Worm (Caenorhabditis elegans): ENCODE measurements around the gene ebp-2.

Gene ebp-2

DNA sequence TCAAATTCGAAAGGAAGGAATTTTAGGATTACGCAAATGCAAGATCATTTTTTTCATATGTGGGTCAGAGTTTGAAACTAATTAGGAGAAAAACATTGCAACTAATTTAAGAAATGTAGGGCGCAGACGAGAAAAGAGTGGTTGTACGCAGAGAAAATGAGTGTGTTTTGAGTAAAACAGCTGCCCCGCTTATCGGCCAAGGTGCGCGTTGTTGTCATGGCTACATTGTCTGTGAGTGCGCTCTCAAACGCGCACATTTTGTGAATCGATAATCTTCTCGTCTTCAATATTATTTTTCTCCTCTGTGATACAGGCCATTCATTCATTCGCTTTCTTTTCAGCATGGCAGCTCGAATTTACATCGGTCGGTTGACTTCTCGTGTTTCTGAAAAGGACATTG, 11.1 kb downstream of the ebp-2 start:
- TF ChIP-seq ceh-39 (tag; optimal IDR thresholded peaks at IDR 0.05) (peak; percentile 9), hlh-1 (tag; optimal IDR thresholded peaks at IDR 0.05) (peak; percentile 24), bed-3 (GFP tag; optimal IDR thresholded peaks at IDR 0.05) (no peak)

DNA sequence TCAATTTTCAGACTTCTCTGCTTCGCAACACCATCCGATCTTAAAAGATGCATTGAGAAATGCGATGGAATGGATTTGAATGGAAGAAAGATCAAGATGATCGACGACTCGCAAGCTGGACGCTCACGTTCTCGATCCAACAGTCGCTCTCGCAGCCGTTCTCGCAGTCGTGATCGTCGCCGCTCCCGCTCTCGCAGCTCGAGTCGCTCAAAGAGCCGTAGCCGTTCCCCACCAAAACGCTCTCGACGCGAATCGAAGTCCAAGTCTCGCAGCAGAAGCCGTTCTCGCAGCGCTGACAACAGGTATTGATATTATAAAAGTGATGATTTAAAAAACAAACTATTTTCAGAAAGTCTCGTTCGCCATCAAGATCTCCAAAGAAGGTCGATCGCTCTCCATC, 12.6 kb downstream of the ebp-2 start:
- TF ChIP-seq blmp-1 (tag; optimal IDR thresholded peaks at IDR 0.05) = no peak
- no peak for TF ChIP-seq sem-2 (GFP tag; optimal IDR thresholded peaks at IDR 0.05)

DNA sequence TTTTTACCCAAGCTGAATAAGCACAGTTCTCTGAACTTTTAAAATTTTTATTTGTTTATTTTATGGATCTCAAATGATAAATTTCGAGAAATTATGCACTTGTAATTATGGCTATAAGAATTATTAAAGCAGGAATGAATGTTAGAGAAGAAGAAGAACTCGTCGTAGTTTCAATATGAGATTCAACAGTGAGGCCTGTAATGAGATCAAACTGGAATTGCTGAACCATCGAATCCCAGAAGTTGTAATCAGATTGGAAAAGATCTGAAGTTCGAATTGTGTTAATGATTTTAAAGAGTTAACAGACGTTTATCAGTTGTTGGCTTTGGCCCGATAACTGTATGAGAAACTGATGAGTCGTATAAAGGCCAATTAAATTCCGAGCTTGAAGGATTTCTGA, 13.2 kb downstream of the ebp-2 start:
- TF ChIP-seq mls-2 (tag; optimal IDR thresholded peaks at IDR 0.05) (no peak), snpc-4 (tag; optimal IDR thresholded peaks at IDR 0.05) (no peak), nhr-28 (tag; optimal IDR thresholded peaks at IDR 0.05) (no peak), drap-1 (GFP tag; optimal IDR thresholded peaks at IDR 0.05) (no peak), nhr-76 (tag; optimal IDR thresholded peaks at IDR 0.05) (no peak), pha-4 (tag; optimal IDR thresholded peaks at IDR 0.05) (no peak), mep-1 (tag; optimal IDR thresholded peaks at IDR 0.05) (no peak), tbx-8 (GFP tag; optimal IDR thresholded peaks at IDR 0.05) (no peak), unc-39 (tag; optimal IDR thresholded peaks at IDR 0.05) (no peak), ces-1 (GFP tag; optimal IDR thresholded peaks at IDR 0.05) (no peak)

DNA sequence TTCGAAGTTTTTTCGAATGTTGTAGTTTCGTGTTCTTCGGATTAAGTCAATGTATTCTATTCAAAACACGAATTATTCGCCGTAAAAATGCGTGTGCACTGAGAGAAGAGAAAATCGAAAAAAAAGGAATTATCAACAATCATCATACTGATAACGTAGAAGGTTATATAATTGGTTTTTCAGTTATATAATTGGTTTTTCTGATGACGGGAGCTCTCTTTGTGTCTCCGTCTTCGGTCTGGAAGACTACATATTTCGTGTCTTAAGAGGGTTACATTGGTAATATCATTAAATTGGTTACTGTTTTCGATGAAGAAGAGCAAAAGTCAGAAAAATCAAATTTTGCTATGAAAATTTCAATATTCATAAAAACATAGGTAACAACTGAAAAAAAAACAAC, 17.4 kb downstream of the ebp-2 start:
- TF ChIP-seq unc-120 (tag; optimal IDR thresholded peaks at IDR 0.05; ENCODE audit: poor library complexity, severe bottlenecking) (no peak), ztf-11 (tag; optimal IDR thresholded peaks at IDR 0.05) (no peak), mep-1 (tag; optimal IDR thresholded peaks at IDR 0.05) (no peak), mls-2 (tag; optimal IDR thresholded peaks at IDR 0.05) (no peak), pha-4 (tag; optimal IDR thresholded peaks at IDR 0.05) (no peak), lin-32 (GFP tag; optimal IDR thresholded peaks at IDR 0.05) (no peak), ceh-43 (GFP tag; optimal IDR thresholded peaks at IDR 0.05) (no peak)

DNA sequence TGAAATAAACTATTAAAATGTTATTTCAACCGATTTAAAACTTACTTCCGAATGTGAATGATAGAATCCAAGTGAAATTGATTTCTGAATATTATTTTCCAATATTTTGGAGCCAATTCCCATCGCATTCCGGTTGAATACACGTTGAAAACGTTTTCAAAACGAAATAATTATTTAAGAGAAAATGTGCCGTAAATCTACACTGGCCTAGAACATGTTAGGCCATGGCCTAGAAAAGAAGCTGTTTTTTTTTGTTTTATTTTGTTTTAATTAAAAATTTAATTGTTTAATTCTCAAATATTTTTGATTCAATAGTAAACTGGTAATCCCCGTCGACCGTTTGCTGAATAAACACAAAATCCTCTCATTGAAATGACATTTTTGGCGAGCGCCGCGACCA, 21.4 kb downstream of the ebp-2 start:
- TF ChIP-seq ces-1 (GFP tag; optimal IDR thresholded peaks at IDR 0.05) (peak; percentile 29), nhr-76 (tag; optimal IDR thresholded peaks at IDR 0.05) (no peak), mep-1 (tag; optimal IDR thresholded peaks at IDR 0.05) (no peak), snpc-4 (tag; optimal IDR thresholded peaks at IDR 0.05) (no peak)

DNA sequence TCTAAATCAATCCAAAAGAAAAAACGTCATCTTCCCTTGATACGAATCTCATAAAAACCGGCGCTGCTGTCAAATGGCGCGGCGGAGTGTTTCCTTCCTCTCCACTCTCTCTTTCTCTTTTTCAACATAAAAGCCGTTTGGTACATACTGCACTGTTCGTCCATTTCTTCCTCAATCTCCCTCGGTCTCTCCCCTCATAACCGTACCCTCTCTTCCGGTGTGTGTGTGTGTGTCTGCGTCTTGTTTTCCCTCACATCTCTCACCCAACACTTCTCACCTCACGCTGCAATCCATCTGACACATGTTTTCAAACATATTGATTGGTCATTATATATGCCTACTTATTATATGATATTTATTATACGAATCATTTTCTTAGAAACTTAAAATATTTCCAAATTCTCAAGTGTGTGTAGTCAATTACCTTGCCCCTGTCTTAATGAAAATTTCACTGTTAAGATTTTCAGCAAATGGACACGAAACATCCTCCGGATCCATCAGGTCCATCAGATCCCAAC, 22.0 kb downstream of the ebp-2 start, which contains the start of the genes aars-1 and rga-1:
Gene aars-1 (minus strand): TSS at position 71 of the 518 bp plus-strand sequence.
Gene rga-1 (plus strand): TSS at position 468 of the 518 bp plus-strand sequence.
- TF ChIP-seq ztf-11 (tag; optimal IDR thresholded peaks at IDR 0.05) = no peak
- TF ChIP-seq ces-1 (GFP tag; optimal IDR thresholded peaks at IDR 0.05) = peak; percentile 11
- no peak for TF ChIP-seq hlh-1 (tag; optimal IDR thresholded peaks at IDR 0.05)
- TF ChIP-seq ham-2 (GFP tag; optimal IDR thresholded peaks at IDR 0.05) = peak; percentile 41
- TF ChIP-seq mls-2 (tag; optimal IDR thresholded peaks at IDR 0.05) = no peak
- peak; percentile 38 for TF ChIP-seq pha-4 (tag; optimal IDR thresholded peaks at IDR 0.05)
- peak; percentile 43 for TF ChIP-seq blmp-1 (tag; optimal IDR thresholded peaks at IDR 0.05)
- no peak for TF ChIP-seq lin-13 (tag; optimal IDR thresholded peaks at IDR 0.05)
- no peak for TF ChIP-seq nhr-28 (tag; optimal IDR thresholded peaks at IDR 0.05)
- peak; percentile 20 for TF ChIP-seq unc-62 (GFP tag; optimal IDR thresholded peaks at IDR 0.05)
- no peak for TF ChIP-seq lin-32 (GFP tag; optimal IDR thresholded peaks at IDR 0.05)
- TF ChIP-seq mep-1 (tag; optimal IDR thresholded peaks at IDR 0.05) = no peak
- no peak for TF ChIP-seq nhr-76 (tag; optimal IDR thresholded peaks at IDR 0.05)
- TF ChIP-seq lsy-2 (tag; optimal IDR thresholded peaks at IDR 0.05) = peak; percentile 52

DNA sequence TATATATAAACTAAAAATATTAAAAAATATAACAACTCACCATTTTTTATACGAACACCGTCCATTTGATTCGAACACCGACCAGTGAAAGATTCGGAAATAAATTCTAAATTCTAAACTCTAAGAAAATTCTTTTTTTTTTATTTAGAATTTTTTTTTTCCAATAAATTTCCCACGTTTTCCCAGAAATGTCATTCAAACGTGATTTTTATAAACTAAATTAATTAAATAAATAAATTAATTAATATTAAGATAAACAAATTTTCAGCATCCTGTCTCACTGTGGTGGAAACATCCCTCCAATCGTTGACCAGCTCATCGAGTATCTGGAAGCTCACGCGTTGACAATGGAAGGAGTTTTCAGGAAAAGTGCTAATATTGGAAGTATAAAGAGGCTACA, 25.0 kb downstream of the ebp-2 start, which contains the start of gene klp-17:
Gene klp-17 (minus strand): TSS at position 101 of the 400 bp plus-strand sequence.
- TF ChIP-seq unc-120 (tag; optimal IDR thresholded peaks at IDR 0.05; ENCODE audit: poor library complexity, severe bottlenecking) (no peak), lin-13 (tag; optimal IDR thresholded peaks at IDR 0.05) (no peak), ceh-39 (tag; optimal IDR thresholded peaks at IDR 0.05) (no peak), flh-1 (GFP tag; optimal IDR thresholded peaks at IDR 0.05) (no peak), cnd-1 (tag; optimal IDR thresholded peaks at IDR 0.05) (no peak), nhr-28 (tag; optimal IDR thresholded peaks at IDR 0.05) (no peak), tbx-8 (GFP tag; optimal IDR thresholded peaks at IDR 0.05) (no peak), elt-3 (tag; optimal IDR thresholded peaks at IDR 0.05) (no peak), drap-1 (GFP tag; optimal IDR thresholded peaks at IDR 0.05) (no peak), lsy-2 (tag; optimal IDR thresholded peaks at IDR 0.05) (no peak), lin-32 (GFP tag; optimal IDR thresholded peaks at IDR 0.05) (no peak), nhr-76 (tag; optimal IDR thresholded peaks at IDR 0.05) (no peak), snpc-4 (tag; optimal IDR thresholded peaks at IDR 0.05) (no peak), bed-3 (GFP tag; optimal IDR thresholded peaks at IDR 0.05) (no peak), ztf-11 (tag; optimal IDR thresholded peaks at IDR 0.05) (no peak), sem-2 (GFP tag; optimal IDR thresholded peaks at IDR 0.05) (no peak), nhr-12 (tag; optimal IDR thresholded peaks at IDR 0.05) (no peak), ceh-83 (GFP tag; optimal IDR thresholded peaks at IDR 0.05) (no peak), M03D4.4 (tag; optimal IDR thresholded peaks at IDR 0.05) (no peak)
